Worm (Caenorhabditis elegans) whole organism, L2 larva: Measurements from ENCODE around the gene C14B1.2.

Experiments
- egl-27 ChIP-seq: sonication (generic microtip); optimal IDR thresholded peaks from 3 replicates; lab custom pipeline; 2017; ENCODE audit warnings: missing biosample characterization, missing genetic modification reagents, missing genetic modification characterization
- elt-3 ChIP-seq: sonication (generic microtip); optimal IDR thresholded peaks from 2 replicates; lab custom pipeline; 2017; ENCODE audit warnings: missing biosample characterization, missing genetic modification characterization
- fos-1 ChIP-seq: fragments of 150-350 bp; optimal IDR thresholded peaks from 2 replicates; lab custom pipeline; 2014; ENCODE audit warnings: missing biosample characterization, missing genetic modification characterization
- mbf-1 ChIP-seq: sonication (generic microtip); optimal IDR thresholded peaks from 2 replicates; lab custom pipeline; 2017; ENCODE audit warnings: missing biosample characterization, missing genetic modification characterization
- nhr-12 ChIP-seq: fragments of 150-350 bp; optimal IDR thresholded peaks from 2 replicates; lab custom pipeline; 2014; ENCODE audit warnings: missing biosample characterization, missing genetic modification characterization
- nhr-6 ChIP-seq: fragments of 150-350 bp; optimal IDR thresholded peaks from 2 replicates; lab custom pipeline; 2014; ENCODE audit warnings: missing biosample characterization, missing genetic modification characterization
- snpc-4 ChIP-seq: fragments of 150-350 bp; optimal IDR thresholded peaks from 2 replicates; lab custom pipeline; 2014; ENCODE audit warnings: missing biosample characterization, missing genetic modification characterization
- unc-62 ChIP-seq: fragments of 150-350 bp; optimal IDR thresholded peaks from 2 replicates; lab custom pipeline; 2014; ENCODE audit warnings: missing biosample characterization, missing genetic modification reagents, missing genetic modification characterization
- ztf-11 ChIP-seq: sonication (generic microtip); optimal IDR thresholded peaks from 2 replicates; lab custom pipeline; 2017; ENCODE audit warnings: missing biosample characterization, missing genetic modification characterization

ce11 chrIII:3730475-3730874 lies 28.4 kb downstream of the C14B1.2 start, which contains the start of gene F34D10.8:
- TF ChIP-seq egl-27 (tag; lab: Kevin White, UChicago) (no peak), nhr-12 (no peak), snpc-4 (tag; lab: Kevin White, UChicago) (no peak), mbf-1 (no peak), unc-62 (no peak), ztf-11 (tag; lab: Kevin White, UChicago) (no peak), elt-3 (tag; lab: Kevin White, UChicago) (no peak), nhr-6 (no peak), fos-1 (tag; lab: Kevin White, UChicago) (no peak)
